Worm (Caenorhabditis elegans): Measurements from ENCODE around the gene cya-1.

Gene cya-1

ce11 chrIII:9125789-9126304 is 16.8 kb upstream of the cya-1 start, which contains the start of gene sec-16A.1 (continued):
- TF ChIP-seq zag-1 (tag; optimal IDR thresholded peaks at IDR 0.05) (no peak), attf-4 (tag; optimal IDR thresholded peaks at IDR 0.05) (no peak), lin-29 (GFP tag; IDR thresholded peaks at IDR 0.05) (no peak), fkh-10 (GFP tag; optimal IDR thresholded peaks at IDR 0.05) (no peak)

- no peak for TF ChIP-seq spr-3 (GFP tag; optimal IDR thresholded peaks at IDR 0.05)
- TF ChIP-seq unc-62 (GFP tag; optimal IDR thresholded peaks at IDR 0.05 in 1 of 2), result peak in 1 of 2 experiments; percentile 17
- no peak for TF ChIP-seq unc-62 (tag; optimal IDR thresholded peaks at IDR 0.05)
- TF ChIP-seq aly-2 (tag; optimal IDR thresholded peaks at IDR 0.05), result no peak
Measured at ce11 chrIII:9118921-9119606, 10.0 kb upstream of the cya-1 start, which contains the start of gene ced-11. Gene ced-11 (plus strand): TSS chrIII:9119556.

- TF ChIP-seq tra-1 (GFP tag; IDR thresholded peaks at IDR 0.05) (no peak), hmg-1.1 (GFP tag; IDR thresholded peaks at IDR 0.05) (no peak), tag-97 (GFP tag; IDR thresholded peaks at IDR 0.05) (no peak), unc-130 (GFP tag; optimal IDR thresholded peaks at IDR 0.05) (no peak), lsy-2 (tag; optimal IDR thresholded peaks at IDR 0.05) (no peak), unc-62 (GFP tag; optimal IDR thresholded peaks at IDR 0.05 in 1 of 2) (peak in 1 of 2 experiments; percentile 81), unc-62 (tag; optimal IDR thresholded peaks at IDR 0.05) (no peak)
Measured at ce11 chrIII:9118314-9118850, 9.3 kb upstream of the cya-1 start, which contains the start of gene grl-11. Gene grl-11 (minus strand): TSS chrIII:9118364.

- TF ChIP-seq unc-62 (GFP tag; optimal IDR thresholded peaks at IDR 0.05 in 1 of 2), result peak in 1 of 2 experiments; percentile 77
- no peak for TF ChIP-seq unc-62 (tag; optimal IDR thresholded peaks at IDR 0.05)
- no peak for TF ChIP-seq lin-38 (GFP tag; IDR thresholded peaks at IDR 0.05)
- TF ChIP-seq nhr-77 (tag; optimal IDR thresholded peaks at IDR 0.05), result no peak
- TF ChIP-seq aha-1 (tag), result peak; percentile 52
Measured at ce11 chrIII:9115745-9116144, 6.7 kb upstream of the cya-1 start.

ce11 chrIII:9114649-9115048 is 5.6 kb upstream of the cya-1 start, which contains the start of gene ZK512.1:
Gene ZK512.1 (plus strand): TSS chrIII:9114949.
- TF ChIP-seq nhr-6 (tag; optimal IDR thresholded peaks at IDR 0.05), result no peak
- no peak for TF ChIP-seq fkh-10 (GFP tag; optimal IDR thresholded peaks at IDR 0.05)
- TF ChIP-seq set-16 (GFP tag; IDR thresholded peaks at IDR 0.05), result no peak

DNA sequence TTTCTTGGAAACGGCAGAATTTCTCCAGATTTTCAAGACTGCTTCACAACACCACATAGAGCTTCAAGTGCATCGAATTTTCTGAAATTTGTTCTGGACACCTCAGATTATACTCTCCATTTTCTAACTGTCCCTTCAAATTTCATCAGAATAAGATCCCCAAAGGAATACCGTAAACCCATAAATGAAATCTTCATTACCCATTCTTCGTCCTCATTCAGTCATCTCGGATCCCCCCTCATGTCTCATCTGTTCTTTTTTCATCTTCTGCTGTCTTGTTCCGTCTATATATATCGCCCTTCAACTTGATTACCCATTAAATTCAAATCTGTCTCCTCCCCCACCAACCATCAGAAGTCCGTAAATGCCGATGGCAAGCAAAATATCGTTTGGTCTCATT is 5.0 kb upstream of the cya-1 start:
- TF ChIP-seq aha-1 (tag), result peak; percentile 97
- no peak for TF ChIP-seq pqm-1 (tag; optimal IDR thresholded peaks at IDR 0.05)

DNA sequence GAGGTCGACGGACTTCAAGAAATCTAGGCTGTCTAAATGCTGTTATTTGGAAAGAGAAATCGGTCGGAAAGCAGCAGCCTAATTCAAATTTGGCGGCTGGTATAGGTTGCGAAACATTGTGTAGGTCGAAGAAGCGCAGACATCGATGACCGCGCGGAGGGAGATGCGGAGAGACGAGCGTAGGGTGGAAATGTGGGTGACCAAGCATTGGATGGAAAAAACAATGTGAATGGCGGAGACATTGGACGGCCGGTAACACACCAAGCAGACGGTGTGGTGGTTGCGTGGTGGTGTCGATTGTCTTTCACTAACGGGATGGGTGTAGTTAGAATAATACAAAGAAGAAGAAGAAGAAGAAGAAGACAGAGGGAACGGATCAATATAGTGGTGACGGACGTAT is 3.4 kb upstream of the cya-1 start:
- TF ChIP-seq nhr-6 (tag; optimal IDR thresholded peaks at IDR 0.05), result no peak
- TF ChIP-seq Y48G9A.11 (GFP tag; IDR thresholded peaks at IDR 0.05), result no peak
- no peak for TF ChIP-seq nhr-41 (GFP tag; IDR thresholded peaks at IDR 0.05)
- TF ChIP-seq lin-13 (GFP tag; optimal IDR thresholded peaks at IDR 0.05), result no peak
- TF ChIP-seq daf-8 (GFP tag; IDR thresholded peaks at IDR 0.05), result no peak
- TF ChIP-seq dpl-1 (GFP tag; optimal IDR thresholded peaks at IDR 0.05), result no peak
- TF ChIP-seq nhr-48 (tag; optimal IDR thresholded peaks at IDR 0.05), result no peak
- TF ChIP-seq egl-27 (tag; optimal IDR thresholded peaks at IDR 0.05), result no peak
- TF ChIP-seq unc-39 (tag; optimal IDR thresholded peaks at IDR 0.05), result no peak
- no peak for TF ChIP-seq egl-43 (GFP tag; IDR thresholded peaks at IDR 0.05)
- TF ChIP-seq F26F4.8 (GFP tag; conservative IDR thresholded peaks at IDR 0.05), result no peak
- TF ChIP-seq attf-4 (tag; optimal IDR thresholded peaks at IDR 0.05), result no peak
- no peak for TF ChIP-seq dmd-8 (GFP tag; IDR thresholded peaks at IDR 0.05)
- no peak for TF ChIP-seq nhr-76 (tag; optimal IDR thresholded peaks at IDR 0.05)
- TF ChIP-seq jun-1 (tag; optimal IDR thresholded peaks at IDR 0.05), result no peak
- TF ChIP-seq nhr-28 (tag; optimal IDR thresholded peaks at IDR 0.05), result no peak

All from whole organism, L4 larva.